ENCODE assay signal across 1 fruit fly cellular context in the genomic region with DNA sequence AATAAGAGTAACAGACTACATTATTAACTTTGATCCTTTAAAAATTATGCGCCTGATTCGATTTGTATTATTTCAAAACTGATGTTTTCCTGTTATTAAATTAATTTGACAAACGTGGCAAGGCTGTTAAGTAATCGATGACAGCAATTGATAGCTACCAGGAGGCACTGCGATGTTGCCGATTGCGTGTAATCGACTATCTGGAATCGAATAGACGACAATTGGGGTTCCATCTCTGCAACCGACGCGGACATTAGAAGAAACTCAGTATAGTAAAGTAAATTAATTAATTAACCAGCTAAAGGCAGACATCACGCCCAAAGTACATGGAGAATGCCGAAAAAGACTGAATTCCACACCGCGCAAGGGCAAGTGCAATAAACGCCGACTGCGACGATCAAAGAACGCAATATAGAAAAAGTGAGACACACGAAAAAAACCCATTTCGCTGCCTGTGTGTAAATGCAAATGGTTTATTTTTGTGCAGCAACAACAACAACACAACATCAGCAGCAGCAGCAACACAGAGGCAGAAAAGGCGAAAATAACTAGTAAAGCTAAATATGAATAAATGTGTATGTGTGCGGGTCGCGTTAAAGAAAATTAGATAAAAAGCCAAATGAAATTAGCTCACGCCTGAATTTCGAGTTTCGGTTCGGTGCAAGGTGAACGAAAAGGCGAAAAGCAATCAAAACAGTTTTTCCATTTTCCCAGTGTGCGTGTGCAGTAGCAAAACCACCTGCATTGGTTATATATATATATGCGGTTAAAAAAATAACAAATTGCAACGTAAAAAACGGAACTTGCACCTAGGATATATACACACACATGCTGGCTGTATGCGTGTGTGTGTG.
TF ChIP-seq lines count a peak whose summit lies in the region.

A gene (plus strand): TSS at position 219 of the 854 bp plus-strand sequence.

TF ChIP-seq in whole organism, embryonic, 481 proteins besides CTCF, POLR2A, EP300 and RAD21 (continued from another document and continues in another):
- peak; percentile 5; the same call in 1 of the 3 replicates for TF ChIP-seq zen2 (GFP tag; IDR thresholded peaks at IDR 0.05; lab: Robert Waterston, UW; ENCODE audit: partially characterized antibody)
- no peak for TF ChIP-seq CG9876 (GFP tag; optimal IDR thresholded peaks at IDR 0.05; lab: Kevin White, UChicago)
- no peak for TF ChIP-seq hkb (optimal IDR thresholded peaks at IDR 0.05; lab: Kevin White, UChicago)
- no peak for TF ChIP-seq hkb (GFP tag; IDR thresholded peaks at IDR 0.05; lab: Robert Waterston, UW)
- peak; percentile 68 for TF ChIP-seq CoRest (tag; optimal IDR thresholded peaks at IDR 0.05; lab: Kevin White, UChicago)
- no peak for TF ChIP-seq Taf1 (GFP tag; IDR thresholded peaks at IDR 0.05; lab: Robert Waterston, UW)
- TF ChIP-seq en (GFP tag; optimal IDR thresholded peaks at IDR 0.05; lab: Kevin White, UChicago): no peak
- peak; percentile 54 for TF ChIP-seq Hmr (GFP tag; optimal IDR thresholded peaks at IDR 0.05; lab: Kevin White, UChicago)
- no peak for TF ChIP-seq Atf3 (GFP tag; optimal IDR thresholded peaks at IDR 0.05; lab: Kevin White, UChicago)
- no peak for TF ChIP-seq maf-S (GFP tag; optimal IDR thresholded peaks at IDR 0.05; lab: Kevin White, UChicago)
- peak; percentile 72 for TF ChIP-seq HmgZ (tag; optimal IDR thresholded peaks at IDR 0.05; lab: Kevin White, UChicago)
- TF ChIP-seq CG31388 (GFP tag; optimal IDR thresholded peaks at IDR 0.05; lab: Kevin White, UChicago): no peak
- no peak for TF ChIP-seq ham (GFP tag; IDR thresholded peaks at IDR 0.05; lab: Robert Waterston, UW)
- peak; percentile 88 for TF ChIP-seq CG13287 (GFP tag; IDR thresholded peaks at IDR 0.05; lab: Robert Waterston, UW; ENCODE audit: partially characterized antibody)
- no peak for TF ChIP-seq al (GFP tag; IDR thresholded peaks at IDR 0.05; lab: Robert Waterston, UW)
- TF ChIP-seq CG3163 (GFP tag; optimal IDR thresholded peaks at IDR 0.05; lab: Kevin White, UChicago): no peak
- TF ChIP-seq Doc3 (GFP tag; IDR thresholded peaks at IDR 0.05; lab: Robert Waterston, UW; ENCODE audit: partially characterized antibody): peak; percentile 59; the same call in 1 of the 3 replicates
- no peak for TF ChIP-seq sr (GFP tag; IDR thresholded peaks at IDR 0.05; lab: Robert Waterston, UW)
- peak in 1 of 2 experiments; percentile 6 for TF ChIP-seq Eip74EF (GFP tag; optimal IDR thresholded peaks at IDR 0.05; lab: Kevin White, UChicago)
- TF ChIP-seq CG3847 (GFP tag; IDR thresholded peaks at IDR 0.05; lab: Robert Waterston, UW): peak; percentile 20; the same call in 1 of the 2 replicates
- no peak for TF ChIP-seq gcm2 (GFP tag; optimal IDR thresholded peaks at IDR 0.05; lab: Kevin White, UChicago)
- TF ChIP-seq lab (GFP tag; optimal IDR thresholded peaks at IDR 0.05; lab: Kevin White, UChicago): no peak
- TF ChIP-seq CG42726 (GFP tag; IDR thresholded peaks at IDR 0.05; lab: Robert Waterston, UW; ENCODE audit: partially characterized antibody): peak; percentile 63; the same call in 1 of the 2 replicates
- no peak for TF ChIP-seq CG14965 (GFP tag; optimal IDR thresholded peaks at IDR 0.05; lab: Kevin White, UChicago; ENCODE audit: borderline replicate concordance)
- TF ChIP-seq CG15514 (GFP tag; optimal IDR thresholded peaks at IDR 0.05; lab: Kevin White, UChicago): peak; percentile 71
- peak; percentile 87 for TF ChIP-seq kah (GFP tag; optimal IDR thresholded peaks at IDR 0.05; lab: Kevin White, UChicago)
- no peak for TF ChIP-seq ttk (GFP tag; IDR thresholded peaks at IDR 0.05; lab: Robert Waterston, UW)
- TF ChIP-seq CrebB (tag; optimal IDR thresholded peaks at IDR 0.05; lab: Kevin White, UChicago): no peak
- TF ChIP-seq corto (GFP tag; optimal IDR thresholded peaks at IDR 0.05; lab: Kevin White, UChicago): no peak
- TF ChIP-seq HLH4C (GFP tag; IDR thresholded peaks at IDR 0.05; lab: Robert Waterston, UW; ENCODE audit: partially characterized antibody): peak; percentile 91
- TF ChIP-seq Awh (GFP tag; IDR thresholded peaks at IDR 0.05; lab: Robert Waterston, UW): no peak
- TF ChIP-seq inv (GFP tag; IDR thresholded peaks at IDR 0.05; lab: Robert Waterston, UW; ENCODE audit: partially characterized antibody): peak; percentile 70
- no peak for TF ChIP-seq Xrp1 (GFP tag; IDR thresholded peaks at IDR 0.05; lab: Robert Waterston, UW)
- TF ChIP-seq kay (GFP tag; optimal IDR thresholded peaks at IDR 0.05; lab: Kevin White, UChicago): no peak
- peak; percentile 22 for TF ChIP-seq CG15601 (tag; optimal IDR thresholded peaks at IDR 0.05; lab: Kevin White, UChicago)
- no peak for TF ChIP-seq Atf-2 (GFP tag; optimal IDR thresholded peaks at IDR 0.05; lab: Kevin White, UChicago)
- no peak for TF ChIP-seq bab2 (GFP tag; optimal IDR thresholded peaks at IDR 0.05; lab: Kevin White, UChicago)
- peak; percentile 4 for TF ChIP-seq Sin3A (optimal IDR thresholded peaks at IDR 0.05; lab: Kevin White, UChicago)
- TF ChIP-seq MBD-R2 (GFP tag; IDR thresholded peaks at IDR 0.05; lab: Robert Waterston, UW): peak; percentile 48
- peak; percentile 80 for TF ChIP-seq Dp (GFP tag; optimal IDR thresholded peaks at IDR 0.05; lab: Kevin White, UChicago)
- TF ChIP-seq knrl (GFP tag; IDR thresholded peaks at IDR 0.05; lab: Robert Waterston, UW; ENCODE audit: partially characterized antibody): peak; percentile 60
- peak; percentile 85 for TF ChIP-seq CG30020 (tag; optimal IDR thresholded peaks at IDR 0.05; lab: Kevin White, UChicago)
- TF ChIP-seq lov (optimal IDR thresholded peaks at IDR 0.05; lab: Kevin White, UChicago): no peak
- TF ChIP-seq lov (GFP tag; IDR thresholded peaks at IDR 0.05; lab: Robert Waterston, UW): no peak
- peak; percentile 38 for TF ChIP-seq CG6765 (GFP tag; optimal IDR thresholded peaks at IDR 0.05; lab: Kevin White, UChicago)
- TF ChIP-seq CG12155 (GFP tag; optimal IDR thresholded peaks at IDR 0.05; lab: Kevin White, UChicago): peak; percentile 7
- no peak for TF ChIP-seq da (GFP tag; optimal IDR thresholded peaks at IDR 0.05; lab: Kevin White, UChicago)
- peak in 1 of 3 experiments; percentile 11 for TF ChIP-seq Stat92E (GFP tag; optimal IDR thresholded peaks at IDR 0.05; lab: Kevin White, UChicago)
- no peak for TF ChIP-seq Sox102F (GFP tag; optimal IDR thresholded peaks at IDR 0.05; lab: Kevin White, UChicago)
- TF ChIP-seq tgo (GFP tag; IDR thresholded peaks at IDR 0.05; lab: Robert Waterston, UW): no peak
- peak; percentile 98 for TF ChIP-seq Dref (GFP tag; IDR thresholded peaks at IDR 0.05; lab: Robert Waterston, UW)
- TF ChIP-seq CG3726 (GFP tag; IDR thresholded peaks at IDR 0.05; lab: Robert Waterston, UW): no peak
- TF ChIP-seq stwl (tag; optimal IDR thresholded peaks at IDR 0.05; lab: Kevin White, UChicago): peak; percentile 95
- TF ChIP-seq Rfx (GFP tag; IDR thresholded peaks at IDR 0.05; lab: Robert Waterston, UW): peak; percentile 38
- TF ChIP-seq CG12769 (tag; optimal IDR thresholded peaks at IDR 0.05; lab: Kevin White, UChicago): no peak
- peak; percentile 22; the same call in 1 of the 2 replicates for TF ChIP-seq ara (GFP tag; IDR thresholded peaks at IDR 0.05; lab: Robert Waterston, UW)
- peak; percentile 72 for TF ChIP-seq CG17829 (tag; optimal IDR thresholded peaks at IDR 0.05; lab: Kevin White, UChicago)
- no peak for TF ChIP-seq CG10431 (GFP tag; optimal IDR thresholded peaks at IDR 0.05; lab: Kevin White, UChicago)
- TF ChIP-seq Deaf1 (tag; optimal IDR thresholded peaks at IDR 0.05; lab: Kevin White, UChicago): no peak
- TF ChIP-seq CG43689 (GFP tag; IDR thresholded peaks at IDR 0.05; lab: Robert Waterston, UW): no peak
- peak; percentile 44 for TF ChIP-seq B-H2 (GFP tag; optimal IDR thresholded peaks at IDR 0.05; lab: Kevin White, UChicago)
- peak; percentile 7 for TF ChIP-seq PHDP (tag; optimal IDR thresholded peaks at IDR 0.05; lab: Kevin White, UChicago)
- peak; percentile 2 for TF ChIP-seq wek (GFP tag; optimal IDR thresholded peaks at IDR 0.05; lab: Kevin White, UChicago)
- TF ChIP-seq lbe (GFP tag; optimal IDR thresholded peaks at IDR 0.05; lab: Kevin White, UChicago): peak; percentile 11
- TF ChIP-seq HLHmδ (GFP tag; optimal IDR thresholded peaks at IDR 0.05; lab: Kevin White, UChicago): peak; percentile 31
- TF ChIP-seq Hsf (GFP tag; optimal IDR thresholded peaks at IDR 0.05; lab: Kevin White, UChicago): no peak
- no peak for TF ChIP-seq nau (GFP tag; optimal IDR thresholded peaks at IDR 0.05; lab: Kevin White, UChicago)
- TF ChIP-seq ro (GFP tag; IDR thresholded peaks at IDR 0.05; lab: Robert Waterston, UW): no peak
- peak; percentile 75 for TF ChIP-seq Scr (GFP tag; IDR thresholded peaks at IDR 0.05; lab: Robert Waterston, UW; ENCODE audit: partially characterized antibody)
- TF ChIP-seq NfI (GFP tag; optimal IDR thresholded peaks at IDR 0.05; lab: Kevin White, UChicago): peak; percentile 9
- TF ChIP-seq Fer2 (tag; optimal IDR thresholded peaks at IDR 0.05; lab: Kevin White, UChicago): no peak
- TF ChIP-seq Med (GFP tag; lab: Kevin White, UChicago): peak; percentile 91
- TF ChIP-seq CG1832 (GFP tag; optimal IDR thresholded peaks at IDR 0.05; lab: Kevin White, UChicago): no peak
- TF ChIP-seq CG3281 (GFP tag; optimal IDR thresholded peaks at IDR 0.05; lab: Kevin White, UChicago): no peak
- TF ChIP-seq exex (tag; optimal IDR thresholded peaks at IDR 0.05; lab: Kevin White, UChicago): no peak
- TF ChIP-seq CG14860 (GFP tag; IDR thresholded peaks at IDR 0.05; lab: Robert Waterston, UW; ENCODE audit: partially characterized antibody): peak; percentile 81
- no peak for TF ChIP-seq Mrtf (GFP tag; IDR thresholded peaks at IDR 0.05; lab: Robert Waterston, UW)
- TF ChIP-seq Mes4 (GFP tag; optimal IDR thresholded peaks at IDR 0.05; lab: Kevin White, UChicago): no peak
- TF ChIP-seq Fer1 (GFP tag; optimal IDR thresholded peaks at IDR 0.05; lab: Kevin White, UChicago): peak; percentile 17
- peak; percentile 26 for TF ChIP-seq disco-r (GFP tag; optimal IDR thresholded peaks at IDR 0.05; lab: Kevin White, UChicago)
- no peak for TF ChIP-seq CG11398 (GFP tag; optimal IDR thresholded peaks at IDR 0.05; lab: Kevin White, UChicago)
- TF ChIP-seq CG18476 (GFP tag; optimal IDR thresholded peaks at IDR 0.05; lab: Kevin White, UChicago): no peak
- TF ChIP-seq Fer3 (tag; optimal IDR thresholded peaks at IDR 0.05; lab: Kevin White, UChicago): no peak
- no peak for TF ChIP-seq Dfd (GFP tag; optimal IDR thresholded peaks at IDR 0.05; lab: Kevin White, UChicago)
- no peak for TF ChIP-seq E2f1 (GFP tag; IDR thresholded peaks at IDR 0.05; lab: Robert Waterston, UW)
- TF ChIP-seq CG18764 (GFP tag; optimal IDR thresholded peaks at IDR 0.05; lab: Kevin White, UChicago): no peak
- no peak for TF ChIP-seq tll (GFP tag; optimal IDR thresholded peaks at IDR 0.05; lab: Kevin White, UChicago)
- TF ChIP-seq CG10565 (GFP tag; optimal IDR thresholded peaks at IDR 0.05; lab: Kevin White, UChicago): no peak
- TF ChIP-seq bbx (GFP tag; IDR thresholded peaks at IDR 0.05; lab: Robert Waterston, UW; ENCODE audit: partially characterized antibody): peak; percentile 90
- TF ChIP-seq CG2199 (GFP tag; IDR thresholded peaks at IDR 0.05; lab: Robert Waterston, UW): 0 out of 3 replicates have a peak, but pooled peaks have one; percentile 31
- TF ChIP-seq B-H1 (GFP tag; IDR thresholded peaks at IDR 0.05; lab: Robert Waterston, UW): no peak
- TF ChIP-seq insv (GFP tag; optimal IDR thresholded peaks at IDR 0.05; lab: Kevin White, UChicago): peak in 1 of 2 experiments; percentile 20
- no peak for TF ChIP-seq Poxn (GFP tag; IDR thresholded peaks at IDR 0.05; lab: Robert Waterston, UW)
- no peak for TF ChIP-seq Nf-YA (GFP tag; IDR thresholded peaks at IDR 0.05; lab: Robert Waterston, UW)
- no peak for TF ChIP-seq CG6854 (GFP tag; optimal IDR thresholded peaks at IDR 0.05; lab: Kevin White, UChicago)
- peak; percentile 84 for TF ChIP-seq E2f2 (GFP tag; IDR thresholded peaks at IDR 0.05; lab: Robert Waterston, UW)
- no peak for TF ChIP-seq CkIIα-i1 (GFP tag; IDR thresholded peaks at IDR 0.05; lab: Robert Waterston, UW)
- no peak for TF ChIP-seq CG17385 (GFP tag; optimal IDR thresholded peaks at IDR 0.05; lab: Kevin White, UChicago)
- TF ChIP-seq Sox100B (GFP tag; optimal IDR thresholded peaks at IDR 0.05; lab: Kevin White, UChicago): no peak
- TF ChIP-seq schlank (tag; optimal IDR thresholded peaks at IDR 0.05; lab: Kevin White, UChicago): no peak
- TF ChIP-seq Bgb (GFP tag; IDR thresholded peaks at IDR 0.05; lab: Robert Waterston, UW; ENCODE audit: partially characterized antibody): peak; percentile 88
- TF ChIP-seq wor (GFP tag; IDR thresholded peaks at IDR 0.05; lab: Robert Waterston, UW): no peak
- peak; percentile 44 for TF ChIP-seq CG9797 (GFP tag; optimal IDR thresholded peaks at IDR 0.05; lab: Kevin White, UChicago)
- TF ChIP-seq Myb (GFP tag; optimal IDR thresholded peaks at IDR 0.05; lab: Kevin White, UChicago): peak; percentile 72
- no peak for TF ChIP-seq Tbp (GFP tag; optimal IDR thresholded peaks at IDR 0.05; lab: Kevin White, UChicago)
- TF ChIP-seq CG6791 (GFP tag; IDR thresholded peaks at IDR 0.05; lab: Robert Waterston, UW; ENCODE audit: partially characterized antibody): peak; percentile 90
- no peak for TF ChIP-seq stc (GFP tag; IDR thresholded peaks at IDR 0.05; lab: Robert Waterston, UW)
- TF ChIP-seq ash1 (GFP tag; optimal IDR thresholded peaks at IDR 0.05; lab: Kevin White, UChicago): no peak
- TF ChIP-seq CHES-1-like (GFP tag; optimal IDR thresholded peaks at IDR 0.05; lab: Kevin White, UChicago): peak; percentile 35
- TF ChIP-seq CG16813 (GFP tag; IDR thresholded peaks at IDR 0.05; lab: Robert Waterston, UW; ENCODE audit: partially characterized antibody): peak; percentile 83
- TF ChIP-seq Meics (GFP tag; optimal IDR thresholded peaks at IDR 0.05; lab: Kevin White, UChicago): no peak
- no peak for TF ChIP-seq Gsc (GFP tag; IDR thresholded peaks at IDR 0.05; lab: Robert Waterston, UW)
- TF ChIP-seq CG2120 (GFP tag; optimal IDR thresholded peaks at IDR 0.05; lab: Kevin White, UChicago): peak; percentile 35
- no peak for TF ChIP-seq z (GFP tag; IDR thresholded peaks at IDR 0.05; lab: Robert Waterston, UW)
- TF ChIP-seq ab (GFP tag; optimal IDR thresholded peaks at IDR 0.05; lab: Kevin White, UChicago): no peak
- TF ChIP-seq D19A (tag; optimal IDR thresholded peaks at IDR 0.05; lab: Kevin White, UChicago): peak; percentile 39
- peak; percentile 22 for TF ChIP-seq HmgD (GFP tag; optimal IDR thresholded peaks at IDR 0.05; lab: Kevin White, UChicago)
- TF ChIP-seq CG12299 (tag; optimal IDR thresholded peaks at IDR 0.05; lab: Kevin White, UChicago): peak; percentile 1
- no peak for TF ChIP-seq CG13894 (tag; optimal IDR thresholded peaks at IDR 0.05; lab: Kevin White, UChicago)
- TF ChIP-seq CG10959 (GFP tag; IDR thresholded peaks at IDR 0.05; lab: Robert Waterston, UW): no peak
- no peak for TF ChIP-seq CG16863 (GFP tag; optimal IDR thresholded peaks at IDR 0.05; lab: Kevin White, UChicago)
- no peak for TF ChIP-seq CG8359 (GFP tag; optimal IDR thresholded peaks at IDR 0.05; lab: Kevin White, UChicago; ENCODE audit: borderline replicate concordance)
